Fruit fly (Drosophila melanogaster) whole organism, embryonic: ENCODE results near the gene CG31897.

Experiments
- CG10147 ChIP-seq: fragments of 200-800 bp; sonication (Bioruptor generic); optimal IDR thresholded peaks from 2 replicates; lab custom pipeline; 2019; ENCODE audit warnings: missing biosample characterization, mild to moderate bottlenecking, missing genetic modification characterization, moderate library complexity
- CG10209 ChIP-seq: fragments of 200-800 bp; sonication (Bioruptor generic); optimal IDR thresholded peaks from 3 replicates; lab custom pipeline; 2017; ENCODE audit warnings: missing biosample characterization, mild to moderate bottlenecking, missing genetic modification characterization, missing genetic modification reagents
- CG11696 ChIP-seq: fragments of 200-800 bp; sonication (Bioruptor generic); IDR thresholded peaks from 2 replicates; pipeline ENCODE4 v1.3.6; 2022; ENCODE audit warnings: missing biosample characterization, missing genetic modification characterization
- CG12659 ChIP-seq: fragments of 200-800 bp; sonication (Bioruptor generic); optimal IDR thresholded peaks from 3 replicates; lab custom pipeline; 2017; ENCODE audit warnings: mild to moderate bottlenecking, missing biosample characterization, missing genetic modification reagents, missing genetic modification characterization
- CG13894 ChIP-seq: fragments of 200-800 bp; sonication (Bioruptor generic); optimal IDR thresholded peaks from 3 replicates; lab custom pipeline; 2018; ENCODE audit warnings: missing biosample characterization, mild to moderate bottlenecking, missing genetic modification characterization, moderate library complexity
- CG14667 ChIP-seq: fragments of 200-800 bp; sonication (Bioruptor generic); IDR thresholded peaks from 2 replicates; pipeline ENCODE4 v1.3.6; 2022; ENCODE audit warnings: missing biosample characterization, missing genetic modification characterization
- CG14965 ChIP-seq: fragments of 200-800 bp; sonication (Bioruptor generic); optimal IDR thresholded peaks from 2 replicates; lab custom pipeline; 2016; ENCODE audit warnings: missing biosample characterization, missing genetic modification characterization, borderline replicate concordance
- CG15479 ChIP-seq: fragments of 200-800 bp; sonication (Bioruptor generic); optimal IDR thresholded peaks from 3 replicates; lab custom pipeline; 2019; ENCODE audit warnings: missing biosample characterization, mild to moderate bottlenecking, missing genetic modification characterization, moderate library complexity
- CG1602 ChIP-seq: fragments of 200-800 bp; sonication (Bioruptor generic); optimal IDR thresholded peaks from 3 replicates; lab custom pipeline; 2016; ENCODE audit warnings: missing biosample characterization, missing genetic modification characterization
- CG16863 ChIP-seq: fragments of 200-800 bp; sonication (Bioruptor generic); optimal IDR thresholded peaks from 3 replicates; lab custom pipeline; 2016; ENCODE audit warnings: missing biosample characterization, missing genetic modification characterization
- CG18764 ChIP-seq: fragments of 200-800 bp; sonication (Bioruptor generic); optimal IDR thresholded peaks from 3 replicates; lab custom pipeline; 2016; ENCODE audit warnings: missing biosample characterization, missing genetic modification characterization
- CG2129 ChIP-seq: fragments of 200-800 bp; sonication (Bioruptor generic); IDR thresholded peaks from 2 replicates; pipeline ENCODE4 v1.3.6; 2022; ENCODE audit warnings: missing biosample characterization, missing genetic modification characterization; ENCODE audit not compliant: partially characterized antibody
- CG2889 ChIP-seq: fragments of 200-800 bp; sonication (Bioruptor generic); IDR thresholded peaks from 3 replicates; pipeline ENCODE4 v1.3.6; 2022; ENCODE audit warnings: missing biosample characterization, missing genetic modification characterization
- CG33557 ChIP-seq: fragments of 200-800 bp; sonication (Bioruptor generic); optimal IDR thresholded peaks from 2 replicates; lab custom pipeline; 2019; ENCODE audit warnings: missing biosample characterization, mild to moderate bottlenecking, missing genetic modification characterization, moderate library complexity
- CG7372 ChIP-seq: fragments of 200-800 bp; sonication (Bioruptor generic); IDR thresholded peaks from 2 replicates; pipeline ENCODE4 v1.3.6; 2022; ENCODE audit warnings: missing biosample characterization, missing genetic modification characterization
- CG9609 ChIP-seq: fragments of 200-800 bp; sonication (Bioruptor generic); optimal IDR thresholded peaks from 3 replicates; lab custom pipeline; 2016; ENCODE audit warnings: missing biosample characterization, missing genetic modification characterization
- Deaf1 ChIP-seq: fragments of 200-800 bp; optimal IDR thresholded peaks from 3 replicates; lab custom pipeline; 2019; ENCODE audit warnings: missing biosample characterization, mild to moderate bottlenecking, missing genetic modification characterization, moderate library complexity
- Doc2 ChIP-seq: fragments of 200-800 bp; sonication (Bioruptor generic); IDR thresholded peaks from 2 replicates; pipeline ENCODE4 v1.3.6; 2022; ENCODE audit warnings: missing biosample characterization, missing genetic modification characterization
- Ets65A ChIP-seq: fragments of 200-800 bp; sonication (Bioruptor generic); peaks from one replicate; lab custom pipeline; 2016; ENCODE audit warnings: missing biosample characterization, missing genetic modification characterization
- GATAe ChIP-seq: fragments of 200-800 bp; sonication (Bioruptor generic); conservative IDR thresholded peaks from 2 replicates; pipeline ENCODE4 v1.3.6; 2022; ENCODE audit warnings: missing biosample characterization, missing genetic modification characterization
- Hsf ChIP-seq: fragments of 200-800 bp; sonication (Bioruptor generic); optimal IDR thresholded peaks from 3 replicates; lab custom pipeline; 2016; ENCODE audit warnings: missing biosample characterization, missing genetic modification characterization
- Jarid2 ChIP-seq: fragments of 200-800 bp; sonication (Bioruptor generic); optimal IDR thresholded peaks from 3 replicates; lab custom pipeline; 2017; ENCODE audit warnings: mild to moderate bottlenecking, missing biosample characterization, missing genetic modification reagents, missing genetic modification characterization
- NFAT ChIP-seq: fragments of 200-800 bp; sonication (Bioruptor generic); IDR thresholded peaks from 2 replicates; pipeline ENCODE4 v1.3.6; 2022; ENCODE audit warnings: missing biosample characterization, missing genetic modification characterization
- Nf-YB ChIP-seq: fragments of 200-800 bp; sonication (Bioruptor generic); optimal IDR thresholded peaks from 3 replicates; lab custom pipeline; 2019; ENCODE audit warnings: missing biosample characterization, mild to moderate bottlenecking, missing genetic modification characterization, moderate library complexity
- Sry-δ ChIP-seq: fragments of 200-800 bp; sonication (Bioruptor generic); optimal IDR thresholded peaks from 2 replicates; lab custom pipeline; 2016; ENCODE audit warnings: missing biosample characterization, missing genetic modification characterization
- Ssrp ChIP-seq: fragments of 200-800 bp; sonication (Bioruptor generic); optimal IDR thresholded peaks from 2 replicates; lab custom pipeline; 2018; ENCODE audit warnings: missing biosample characterization, mild to moderate bottlenecking, missing genetic modification characterization, moderate library complexity
- Usf ChIP-seq: fragments of 200-800 bp; sonication (Bioruptor generic); optimal IDR thresholded peaks from 2 replicates; lab custom pipeline; 2017; ENCODE audit warnings: missing genotype, missing biosample characterization, missing genetic modification characterization
- cad ChIP-seq: fragments of >200 bp; optimal IDR thresholded peaks from 2 replicates; lab custom pipeline; 2017; ENCODE audit warnings: missing biosample characterization, missing genetic modification characterization
- corto ChIP-seq: fragments of 200-800 bp; sonication (Bioruptor generic); optimal IDR thresholded peaks from 2 replicates; lab custom pipeline; 2016; ENCODE audit warnings: missing biosample characterization, mild to moderate bottlenecking, missing genetic modification characterization, moderate library complexity
- croc ChIP-seq: fragments of 200-800 bp; sonication (Bioruptor generic); conservative IDR thresholded peaks from 3 replicates; pipeline ENCODE4 v1.3.6; 2022; ENCODE audit warnings: missing biosample characterization, missing genetic modification characterization
- cwo ChIP-seq: fragments of 200-800 bp; sonication (Bioruptor generic); optimal IDR thresholded peaks from 3 replicates; lab custom pipeline; 2017; ENCODE audit warnings: missing biosample characterization, missing genetic modification characterization, mild to moderate bottlenecking, moderate library complexity, missing genetic modification reagents
- dysf ChIP-seq: fragments of 200-800 bp; sonication (Bioruptor generic); IDR thresholded peaks from 3 replicates; pipeline ENCODE4 v1.3.6; 2022; ENCODE audit warnings: missing biosample characterization, missing genetic modification characterization
- fd96Cb ChIP-seq: fragments of 200-800 bp; sonication (Bioruptor generic); optimal IDR thresholded peaks from 2 replicates; lab custom pipeline; 2018; ENCODE audit warnings: missing biosample characterization, mild to moderate bottlenecking, missing genetic modification characterization, moderate library complexity
- gt ChIP-seq: fragments of 200-800 bp; sonication (Bioruptor generic); IDR thresholded peaks from 2 replicates; pipeline ENCODE4 v1.3.6; 2022; ENCODE audit warnings: missing biosample characterization, missing genetic modification characterization
- lov ChIP-seq, 2 experiments: fragments of 200-800 bp in 1 of 2; fragments of >200 bp in 1 of 2; sonication (Bioruptor generic) in 1 of 2; IDR thresholded peaks in 1 of 2; optimal IDR thresholded peaks in 1 of 2; 2 replicates in 1 of 2; 3 replicates in 1 of 2; pipeline versions ENCODE4 v1.3.6 to Lab custom; 2017 to 2022; ENCODE audit warnings: missing biosample characterization in 1 of 2, missing genetic modification characterization in 1 of 2
- maf-S ChIP-seq: fragments of 200-800 bp; sonication (Bioruptor generic); optimal IDR thresholded peaks from 2 replicates; lab custom pipeline; 2016; ENCODE audit warnings: missing biosample characterization, missing genetic modification characterization
- nau ChIP-seq: fragments of 200-800 bp; sonication (Bioruptor generic); optimal IDR thresholded peaks from 3 replicates; lab custom pipeline; 2017; ENCODE audit warnings: missing biosample characterization, mild to moderate bottlenecking, missing genetic modification characterization, missing genetic modification reagents
- nmo ChIP-seq: fragments of 200-800 bp; sonication (Bioruptor generic); optimal IDR thresholded peaks from 2 replicates; lab custom pipeline; 2018; ENCODE audit warnings: missing biosample characterization, mild to moderate bottlenecking, missing genetic modification characterization, moderate library complexity
- nom ChIP-seq: fragments of 200-800 bp; sonication (Bioruptor generic); optimal IDR thresholded peaks from 2 replicates; lab custom pipeline; 2017; ENCODE audit warnings: missing biosample characterization, missing genetic modification characterization, mild to moderate bottlenecking, moderate library complexity, missing genetic modification reagents
- pb ChIP-seq: fragments of 200-800 bp; sonication (Bioruptor generic); optimal IDR thresholded peaks from 3 replicates; lab custom pipeline; 2016; ENCODE audit warnings: missing biosample characterization, missing genetic modification characterization
- pnt ChIP-seq: fragments of 200-800 bp; sonication (Bioruptor generic); optimal IDR thresholded peaks from 3 replicates; lab custom pipeline; 2016; ENCODE audit warnings: missing biosample characterization, missing genetic modification characterization
- salm ChIP-seq: fragments of 200-800 bp; sonication (Bioruptor generic); optimal IDR thresholded peaks from 2 replicates; lab custom pipeline; 2018; ENCODE audit warnings: missing biosample characterization, mild to moderate bottlenecking, missing genetic modification characterization
- sc ChIP-seq, 3 experiments: fragments of >200 bp in 2 of 3; fragments of 200-800 bp in 1 of 3; sonication (Bioruptor generic) in 1 of 3; optimal IDR thresholded peaks; 2 replicates in 2 of 3; 3 replicates in 1 of 3; lab custom pipeline; 2017; ENCODE audit warnings: mild to moderate bottlenecking in 1 of 3, missing biosample characterization in 1 of 3, missing genetic modification characterization in 1 of 3, missing genetic modification reagents in 1 of 3
- sd ChIP-seq: fragments of 200-800 bp; sonication (Bioruptor generic); optimal IDR thresholded peaks from 3 replicates; lab custom pipeline; 2018; ENCODE audit warnings: missing biosample characterization, mild to moderate bottlenecking, missing genetic modification characterization, moderate library complexity
- sens ChIP-seq: fragments of 200-800 bp; sonication (Bioruptor generic); peaks from one replicate; lab custom pipeline; 2016; ENCODE audit warnings: missing biosample characterization, missing genetic modification characterization
- ssp ChIP-seq: fragments of 200-800 bp; sonication (Bioruptor generic); IDR thresholded peaks from 2 replicates; pipeline ENCODE4 v1.3.6; 2022; ENCODE audit warnings: missing biosample characterization, missing genetic modification characterization
- toy ChIP-seq: fragments of 200-800 bp; sonication (Bioruptor generic); IDR thresholded peaks from 2 replicates; pipeline ENCODE4 v1.3.6; 2022; ENCODE audit warnings: missing biosample characterization, missing genetic modification characterization
- vnd ChIP-seq: fragments of 200-800 bp; sonication (Bioruptor generic); IDR thresholded peaks from 3 replicates; pipeline ENCODE4 v1.3.6; 2022; ENCODE audit warnings: missing biosample characterization, missing genetic modification characterization; ENCODE audit not compliant: partially characterized antibody
- wor ChIP-seq: fragments of 200-800 bp; sonication (Bioruptor generic); IDR thresholded peaks from 2 replicates; pipeline ENCODE4 v1.3.6; 2022; ENCODE audit warnings: missing biosample characterization, missing genetic modification characterization
- z ChIP-seq: fragments of 200-800 bp; sonication (Bioruptor generic); IDR thresholded peaks from 3 replicates; pipeline ENCODE4 v1.3.6; 2022; ENCODE audit warnings: missing biosample characterization, missing genetic modification characterization

The CG31897 gene

dm6 chr2L:8473448-8473847 is 31.2 kb downstream of the CG31897 start:
- TF ChIP-seq maf-S (peak; percentile 6), lov (optimal IDR thresholded peaks at IDR 0.05; lab: Kevin White, UChicago) (no peak), lov (GFP tag; IDR thresholded peaks at IDR 0.05; lab: Robert Waterston, UW) (peak; percentile 76; the same call in 2 of the 3 replicates), Hsf (GFP tag; lab: Kevin White, UChicago) (peak; percentile 23), Jarid2 (GFP tag; lab: Kevin White, UChicago) (no peak), wor (GFP tag; lab: Robert Waterston, UW) (peak; percentile 12; the same call in 1 of the 2 replicates), Usf (GFP tag; lab: Kevin White, UChicago) (no peak), CG9609 (GFP tag; lab: Kevin White, UChicago) (no peak), Sry-δ (no peak), cad (GFP tag; lab: Kevin White, UChicago) (no peak), Ets65A (GFP tag; lab: Kevin White, UChicago) (peak; percentile 85), vnd (GFP tag; lab: Robert Waterston, UW) (no peak), croc (peak; percentile 47; the same call in 2 of the 3 replicates), pnt (GFP tag; lab: Kevin White, UChicago) (no peak), dysf (GFP tag; lab: Robert Waterston, UW) (peak; percentile 73), CG12659 (GFP tag; lab: Kevin White, UChicago) (no peak), corto (no peak), sc (optimal IDR thresholded peaks at IDR 0.05; lab: Kevin White, UChicago) (no peak), sc (GFP tag; optimal IDR thresholded peaks at IDR 0.05; lab: Kevin White, UChicago) (no peak), CG7372 (GFP tag; lab: Robert Waterston, UW) (no peak; the same call in 1 of the 2 replicates), salm (no peak), CG13894 (tag; lab: Kevin White, UChicago) (no peak), CG33557 (GFP tag; lab: Kevin White, UChicago) (peak; percentile 33), CG1602 (GFP tag; lab: Kevin White, UChicago) (peak; percentile 5), CG2129 (GFP tag; lab: Robert Waterston, UW) (no peak), CG14667 (peak; percentile 61), Nf-YB (GFP tag; lab: Kevin White, UChicago) (peak; percentile 31), nau (GFP tag; lab: Kevin White, UChicago) (no peak), NFAT (GFP tag; lab: Robert Waterston, UW) (peak; percentile 43; the same call in 1 of the 2 replicates), CG14965 (GFP tag; lab: Kevin White, UChicago) (no peak), Ssrp (tag; lab: Kevin White, UChicago) (peak; percentile 59), CG10147 (no peak), z (GFP tag; lab: Robert Waterston, UW) (no peak), ssp (peak; percentile 45; the same call in 1 of the 2 replicates), nom (GFP tag; lab: Kevin White, UChicago) (peak; percentile 77), CG11696 (GFP tag; lab: Robert Waterston, UW) (peak; percentile 55), cwo (GFP tag; lab: Kevin White, UChicago) (peak; percentile 48), CG16863 (GFP tag; lab: Kevin White, UChicago) (no peak), toy (no peak), GATAe (no peak), nmo (GFP tag; lab: Kevin White, UChicago) (peak; percentile 62), fd96Cb (tag; lab: Kevin White, UChicago) (peak; percentile 64), CG10209 (GFP tag; lab: Kevin White, UChicago) (peak; percentile 25), pb (GFP tag; lab: Kevin White, UChicago) (no peak), CG2889 (GFP tag; lab: Robert Waterston, UW) (peak; percentile 49; the same call in 1 of the 3 replicates), Deaf1 (tag; lab: Kevin White, UChicago) (no peak), Doc2 (no peak), CG18764 (GFP tag; lab: Kevin White, UChicago) (peak; percentile 32), CG15479 (no peak), gt (no peak; the same call in 1 of the 2 replicates), sens (GFP tag; lab: Kevin White, UChicago) (peak; percentile 80), sd (tag; lab: Kevin White, UChicago) (no peak)
